Fruit fly (Drosophila melanogaster) whole organism, embryonic: ENCODE data around the gene uif.

Experiments used
- Ada2b ChIP-seq: fragments of 200-800 bp; sonication (Bioruptor generic); IDR thresholded peaks from 2 replicates; pipeline ENCODE4 v1.3.6; 2022; ENCODE audit warnings: missing biosample characterization, missing genetic modification characterization
- CG10462 ChIP-seq: fragments of 200-800 bp; sonication (Bioruptor generic); optimal IDR thresholded peaks from 2 replicates; lab custom pipeline; 2016; ENCODE audit warnings: missing biosample characterization, missing genetic modification characterization
- CG11723 ChIP-seq: fragments of 200-800 bp; sonication (Bioruptor generic); optimal IDR thresholded peaks from 2 replicates; lab custom pipeline; 2017; ENCODE audit warnings: missing biosample characterization, mild to moderate bottlenecking, missing genetic modification characterization
- CG12219 ChIP-seq: fragments of 200-800 bp; sonication (Bioruptor generic); optimal IDR thresholded peaks from 3 replicates; lab custom pipeline; 2018; ENCODE audit warnings: missing biosample characterization, mild to moderate bottlenecking, missing genetic modification characterization
- CG12236 ChIP-seq: fragments of 200-800 bp; sonication (Bioruptor generic); optimal IDR thresholded peaks from 2 replicates; lab custom pipeline; 2016; ENCODE audit warnings: missing biosample characterization, missing genetic modification characterization
- CG12391 ChIP-seq: fragments of 200-800 bp; sonication (Bioruptor generic); optimal IDR thresholded peaks from 3 replicates; lab custom pipeline; 2018; ENCODE audit warnings: missing biosample characterization, mild to moderate bottlenecking, missing genetic modification characterization, moderate library complexity
- CG15269 ChIP-seq: fragments of 200-800 bp; sonication (Bioruptor generic); optimal IDR thresholded peaks from 2 replicates; lab custom pipeline; 2018; ENCODE audit warnings: missing biosample characterization, mild to moderate bottlenecking, missing genetic modification characterization, moderate library complexity
- CG15601 ChIP-seq: fragments of 200-800 bp; sonication (Bioruptor generic); optimal IDR thresholded peaks from 3 replicates; lab custom pipeline; 2019; ENCODE audit warnings: missing biosample characterization, mild to moderate bottlenecking, missing genetic modification characterization, moderate library complexity
- CG16779 ChIP-seq: fragments of 200-800 bp; sonication (Bioruptor generic); IDR thresholded peaks from 2 replicates; pipeline ENCODE4 v1.3.6; 2022; ENCODE audit warnings: missing biosample characterization, missing genetic modification characterization
- CG17568 ChIP-seq: fragments of 200-800 bp; sonication (Bioruptor generic); optimal IDR thresholded peaks from 2 replicates; lab custom pipeline; 2018; ENCODE audit warnings: missing biosample characterization, mild to moderate bottlenecking, missing genetic modification characterization, moderate library complexity
- CG1792 ChIP-seq: fragments of 200-800 bp; sonication (Bioruptor generic); optimal IDR thresholded peaks from 2 replicates; lab custom pipeline; 2016; ENCODE audit warnings: missing biosample characterization, missing genetic modification characterization
- CG18262 ChIP-seq: fragments of 200-800 bp; optimal IDR thresholded peaks from 3 replicates; lab custom pipeline; 2019; ENCODE audit warnings: missing biosample characterization, mild to moderate bottlenecking, missing genetic modification characterization, moderate library complexity
- CG18764 ChIP-seq: fragments of 200-800 bp; sonication (Bioruptor generic); optimal IDR thresholded peaks from 3 replicates; lab custom pipeline; 2016; ENCODE audit warnings: missing biosample characterization, missing genetic modification characterization
- CG32532 ChIP-seq: fragments of 200-800 bp; sonication (Bioruptor generic); IDR thresholded peaks from 2 replicates; pipeline ENCODE4 v1.3.6; 2022; ENCODE audit warnings: missing biosample characterization, missing genetic modification characterization
- CG3995 ChIP-seq: fragments of 200-800 bp; sonication (Bioruptor generic); optimal IDR thresholded peaks from 3 replicates; lab custom pipeline; 2016; ENCODE audit warnings: missing biosample characterization, missing genetic modification characterization
- CG42726 ChIP-seq: fragments of 200-800 bp; sonication (Bioruptor generic); IDR thresholded peaks from 2 replicates; pipeline ENCODE4 v1.3.6; 2022; ENCODE audit warnings: missing biosample characterization, missing genetic modification characterization; ENCODE audit not compliant: partially characterized antibody
- CG4730 ChIP-seq: fragments of 200-800 bp; sonication (Bioruptor generic); IDR thresholded peaks from 2 replicates; pipeline ENCODE4 v1.3.6; 2022; ENCODE audit warnings: missing biosample characterization, missing genetic modification characterization
- CG4854 ChIP-seq: fragments of 200-800 bp; sonication (Bioruptor generic); optimal IDR thresholded peaks from 2 replicates; lab custom pipeline; 2016; ENCODE audit warnings: missing biosample characterization, missing genetic modification characterization, inconsistent platforms
- CG5180 ChIP-seq: fragments of 200-800 bp; sonication (Bioruptor generic); optimal IDR thresholded peaks from 3 replicates; lab custom pipeline; 2017; ENCODE audit warnings: missing biosample characterization, missing genetic modification characterization, mild to moderate bottlenecking, moderate library complexity, missing genetic modification reagents
- CG6765 ChIP-seq: fragments of 200-800 bp; sonication (Bioruptor generic); optimal IDR thresholded peaks from 3 replicates; lab custom pipeline; 2017; ENCODE audit warnings: missing biosample characterization, mild to moderate bottlenecking, missing genetic modification characterization
- CG7556 ChIP-seq: fragments of 200-800 bp; sonication (Bioruptor generic); optimal IDR thresholded peaks from 2 replicates; lab custom pipeline; 2017; ENCODE audit warnings: missing biosample characterization, mild to moderate bottlenecking, missing genetic modification characterization
- CG9437 ChIP-seq: fragments of 200-800 bp; sonication (Bioruptor generic); optimal IDR thresholded peaks from 2 replicates; lab custom pipeline; 2018; ENCODE audit warnings: missing biosample characterization, mild to moderate bottlenecking, missing genetic modification characterization
- D19A ChIP-seq: fragments of 200-800 bp; optimal IDR thresholded peaks from 3 replicates; lab custom pipeline; 2019; ENCODE audit warnings: missing biosample characterization, mild to moderate bottlenecking, missing genetic modification characterization, moderate library complexity
- D19B ChIP-seq: fragments of 200-800 bp; sonication (Bioruptor generic); optimal IDR thresholded peaks from 2 replicates; lab custom pipeline; 2017; ENCODE audit warnings: missing biosample characterization, mild to moderate bottlenecking, missing genetic modification characterization
- HmgD ChIP-seq: fragments of 200-800 bp; sonication (Bioruptor generic); optimal IDR thresholded peaks from 3 replicates; lab custom pipeline; 2016; ENCODE audit warnings: missing biosample characterization, missing genetic modification characterization
- Myb ChIP-seq: fragments of 200-800 bp; sonication (Bioruptor generic); optimal IDR thresholded peaks from 2 replicates; lab custom pipeline; 2016; ENCODE audit warnings: missing biosample characterization, missing genetic modification characterization
- Rfx ChIP-seq: fragments of 200-800 bp; sonication (Bioruptor generic); IDR thresholded peaks from 2 replicates; pipeline ENCODE4 v1.3.6; 2022; ENCODE audit warnings: missing biosample characterization, missing genetic modification characterization
- Side ChIP-seq: fragments of 200-800 bp; sonication (Bioruptor generic); optimal IDR thresholded peaks from 2 replicates; lab custom pipeline; 2016; ENCODE audit warnings: missing biosample characterization, missing genetic modification characterization
- Sry-δ ChIP-seq: fragments of 200-800 bp; sonication (Bioruptor generic); optimal IDR thresholded peaks from 2 replicates; lab custom pipeline; 2016; ENCODE audit warnings: missing biosample characterization, missing genetic modification characterization
- Ssrp ChIP-seq: fragments of 200-800 bp; sonication (Bioruptor generic); optimal IDR thresholded peaks from 2 replicates; lab custom pipeline; 2018; ENCODE audit warnings: missing biosample characterization, mild to moderate bottlenecking, missing genetic modification characterization, moderate library complexity
- abd-A ChIP-seq: fragments of 200-800 bp; sonication (Bioruptor generic); optimal IDR thresholded peaks from 3 replicates; lab custom pipeline; 2019; ENCODE audit warnings: missing biosample characterization, mild to moderate bottlenecking, missing genetic modification characterization, moderate library complexity
- ac ChIP-seq: fragments of 200-800 bp; sonication (Bioruptor generic); optimal IDR thresholded peaks from 3 replicates; lab custom pipeline; 2017; ENCODE audit warnings: missing biosample characterization, mild to moderate bottlenecking, missing genetic modification characterization
- al ChIP-seq: fragments of 200-800 bp; sonication (Bioruptor generic); IDR thresholded peaks from 2 replicates; pipeline ENCODE4 v1.3.6; 2022; ENCODE audit warnings: missing biosample characterization, missing genetic modification characterization
- bcd ChIP-seq: fragments of 200-800 bp; sonication (Bioruptor generic); optimal IDR thresholded peaks from 2 replicates; lab custom pipeline; 2017; ENCODE audit warnings: missing biosample characterization, mild to moderate bottlenecking, missing genetic modification characterization
- cas ChIP-seq: fragments of 200-800 bp; sonication (Bioruptor generic); IDR thresholded peaks from 2 replicates; pipeline ENCODE4 v1.3.6; 2022; ENCODE audit warnings: missing biosample characterization, missing genetic modification characterization
- cato ChIP-seq: fragments of 200-800 bp; sonication (Bioruptor generic); optimal IDR thresholded peaks from 2 replicates; lab custom pipeline; 2016; ENCODE audit warnings: missing biosample characterization, missing genetic modification characterization, borderline replicate concordance
- chinmo ChIP-seq: fragments of 200-800 bp; sonication (Bioruptor generic); IDR thresholded peaks from 4 replicates; pipeline ENCODE4 v1.3.6; 2022; ENCODE audit warnings: missing biosample characterization, missing genetic modification characterization; ENCODE audit not compliant: partially characterized antibody
- croc ChIP-seq: fragments of 200-800 bp; sonication (Bioruptor generic); conservative IDR thresholded peaks from 3 replicates; pipeline ENCODE4 v1.3.6; 2022; ENCODE audit warnings: missing biosample characterization, missing genetic modification characterization
- dm ChIP-seq: fragments of 200-800 bp; sonication (Bioruptor generic); optimal IDR thresholded peaks from 3 replicates; lab custom pipeline; 2016; ENCODE audit warnings: missing biosample characterization, missing genetic modification characterization
- ewg ChIP-seq: fragments of 200-800 bp; sonication (Bioruptor generic); optimal IDR thresholded peaks from 3 replicates; lab custom pipeline; 2017; ENCODE audit warnings: mild to moderate bottlenecking, missing biosample characterization, missing genetic modification reagents, missing genetic modification characterization
- fd102C ChIP-seq: fragments of 200-800 bp; sonication (Bioruptor generic); optimal IDR thresholded peaks from 2 replicates; lab custom pipeline; 2018; ENCODE audit warnings: missing biosample characterization, mild to moderate bottlenecking, missing genetic modification characterization, moderate library complexity
- fd64A ChIP-seq: fragments of 200-800 bp; sonication (Bioruptor generic); optimal IDR thresholded peaks from 3 replicates; lab custom pipeline; 2018; ENCODE audit warnings: missing biosample characterization, mild to moderate bottlenecking, missing genetic modification characterization
- gcm2 ChIP-seq: fragments of 200-800 bp; sonication (Bioruptor generic); optimal IDR thresholded peaks from 2 replicates; lab custom pipeline; 2016; ENCODE audit warnings: missing biosample characterization, missing genetic modification characterization
- gro ChIP-seq: fragments of 200-800 bp; sonication (Bioruptor generic); optimal IDR thresholded peaks from 2 replicates; lab custom pipeline; 2016; ENCODE audit warnings: missing biosample characterization, missing genetic modification characterization
- gsb-n ChIP-seq: fragments of 200-800 bp; sonication (Bioruptor generic); optimal IDR thresholded peaks from 3 replicates; lab custom pipeline; 2018; ENCODE audit warnings: missing biosample characterization, mild to moderate bottlenecking, missing genetic modification characterization
- h ChIP-seq: fragments of >200 bp; optimal IDR thresholded peaks from 2 replicates; lab custom pipeline; 2017
- pita ChIP-seq: fragments of 200-800 bp; sonication (Bioruptor generic); optimal IDR thresholded peaks from 2 replicates; lab custom pipeline; 2017; ENCODE audit warnings: missing biosample characterization, mild to moderate bottlenecking, missing genetic modification characterization
- salm ChIP-seq: fragments of 200-800 bp; sonication (Bioruptor generic); optimal IDR thresholded peaks from 2 replicates; lab custom pipeline; 2018; ENCODE audit warnings: missing biosample characterization, mild to moderate bottlenecking, missing genetic modification characterization
- sc ChIP-seq, 3 experiments: fragments of >200 bp in 2 of 3; fragments of 200-800 bp in 1 of 3; sonication (Bioruptor generic) in 1 of 3; optimal IDR thresholded peaks; 2 replicates in 2 of 3; 3 replicates in 1 of 3; lab custom pipeline; 2017; ENCODE audit warnings: mild to moderate bottlenecking in 1 of 3, missing biosample characterization in 1 of 3, missing genetic modification characterization in 1 of 3, missing genetic modification reagents in 1 of 3
- seq ChIP-seq: fragments of 200-800 bp; sonication (Bioruptor generic); IDR thresholded peaks from 2 replicates; pipeline ENCODE4 v1.3.6; 2022; ENCODE audit warnings: missing biosample characterization, missing genetic modification characterization
- wek ChIP-seq: fragments of 200-800 bp; sonication (Bioruptor generic); optimal IDR thresholded peaks from 3 replicates; lab custom pipeline; 2018; ENCODE audit warnings: missing biosample characterization, mild to moderate bottlenecking, missing genetic modification characterization, moderate library complexity

Gene uif

DNA sequence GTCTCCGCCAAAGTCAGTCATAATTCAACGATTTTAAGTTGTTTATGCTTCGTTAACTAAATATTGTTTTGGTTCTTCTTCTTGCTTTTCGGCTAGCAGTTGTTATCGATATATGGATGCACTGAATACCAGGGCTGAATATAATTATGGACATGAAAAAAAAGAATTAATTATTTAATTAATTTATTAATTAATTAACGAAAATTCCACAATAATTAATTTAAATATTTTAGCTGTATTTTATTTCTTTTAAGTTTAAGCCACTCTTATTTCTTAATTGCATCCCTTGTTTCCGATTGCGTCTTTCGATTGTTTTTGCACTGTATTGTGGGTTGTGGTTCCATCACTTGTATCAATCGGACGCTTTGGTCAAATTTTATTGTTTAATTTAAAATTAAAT, 60.1 kb downstream of the uif start, which contains the start of the genes Gas41 and SA1 (continued):
- TF ChIP-seq Rfx (GFP tag; lab: Robert Waterston, UW) (no peak), CG3995 (peak; percentile 32), Ada2b (GFP tag; lab: Robert Waterston, UW) (no peak), Side (GFP tag; lab: Kevin White, UChicago) (peak; percentile 28), dm (GFP tag; lab: Kevin White, UChicago) (peak; percentile 11), CG15601 (tag; lab: Kevin White, UChicago) (no peak), fd64A (GFP tag; lab: Kevin White, UChicago) (no peak), CG18764 (peak; percentile 83), Ssrp (tag; lab: Kevin White, UChicago) (peak; percentile 89), CG7556 (GFP tag; lab: Kevin White, UChicago) (peak; percentile 78), CG17568 (GFP tag; lab: Kevin White, UChicago) (no peak), ewg (peak; percentile 33), CG12219 (GFP tag; lab: Kevin White, UChicago) (peak; percentile 69), abd-A (no peak), CG5180 (GFP tag; lab: Kevin White, UChicago) (no peak), gcm2 (GFP tag; lab: Kevin White, UChicago) (no peak), D19A (tag; lab: Kevin White, UChicago) (no peak), h (lab: Kevin White, UChicago) (no peak), CG12236 (no peak), CG16779 (GFP tag; lab: Robert Waterston, UW) (no peak), chinmo (GFP tag; lab: Robert Waterston, UW) (0 out of 4 replicates have a peak, but pooled peaks have one; percentile 70), fd102C (GFP tag; lab: Kevin White, UChicago) (peak; percentile 81), CG4730 (GFP tag; lab: Robert Waterston, UW) (peak; percentile 91), cato (peak; percentile 85), gsb-n (tag; lab: Kevin White, UChicago) (no peak), CG6765 (GFP tag; lab: Kevin White, UChicago) (peak; percentile 76), gro (GFP tag; lab: Kevin White, UChicago) (peak; percentile 41), bcd (GFP tag; lab: Kevin White, UChicago) (peak; percentile 58), CG4854 (GFP tag; lab: Kevin White, UChicago) (no peak), CG10462 (peak; percentile 66), sc (optimal IDR thresholded peaks at IDR 0.05; lab: Kevin White, UChicago) (no peak), sc (GFP tag; optimal IDR thresholded peaks at IDR 0.05; lab: Kevin White, UChicago) (peak; percentile 84), CG9437 (GFP tag; lab: Kevin White, UChicago) (peak; percentile 78), salm (tag; lab: Kevin White, UChicago) (peak; percentile 56), CG12391 (tag; lab: Kevin White, UChicago) (peak; percentile 98), HmgD (GFP tag; lab: Kevin White, UChicago) (no peak), croc (GFP tag; lab: Robert Waterston, UW) (peak; percentile 66), seq (GFP tag; lab: Robert Waterston, UW) (peak; percentile 55; the same call in 1 of the 2 replicates), cas (GFP tag; lab: Robert Waterston, UW) (no peak), D19B (GFP tag; lab: Kevin White, UChicago) (peak; percentile 48), CG1792 (no peak), CG18262 (tag; lab: Kevin White, UChicago) (peak; percentile 92), CG11723 (no peak), Sry-δ (GFP tag; lab: Kevin White, UChicago) (peak; percentile 95), al (no peak; the same call in 1 of the 2 replicates), ac (GFP tag; lab: Kevin White, UChicago) (no peak), pita (GFP tag; lab: Kevin White, UChicago) (no peak), CG15269 (tag; lab: Kevin White, UChicago) (no peak), CG42726 (0 out of 2 replicates have a peak, but pooled peaks have one; percentile 57), CG32532 (GFP tag; lab: Robert Waterston, UW) (peak; percentile 95), Myb (GFP tag; lab: Kevin White, UChicago) (no peak), wek (GFP tag; lab: Kevin White, UChicago) (no peak)
